Worm (Caenorhabditis elegans) whole organism, young adult: ENCODE data around the gene mdf-2.

Source experiments
- B0035.1 ChIP-seq: sonication (generic microtip); optimal IDR thresholded peaks from 2 replicates; lab custom pipeline; 2016; ENCODE audit warnings: missing genetic modification characterization, mild to moderate bottlenecking, missing compliant biosample characterization, missing genotype, missing genetic modification reagents
- B0336.3 ChIP-seq: fragments of 200-800 bp; sonication (Bioruptor generic); IDR thresholded peaks from 2 replicates; pipeline ENCODE4 v1.3.6; 2022; ENCODE audit warnings: missing genetic modification characterization, missing compliant biosample characterization
- C17E4.6 ChIP-seq: fragments of 200-800 bp; sonication (Bioruptor generic); IDR thresholded peaks from 2 replicates; pipeline ENCODE4 v1.3.6; 2022; ENCODE audit warnings: missing genetic modification reagents, missing genetic modification characterization, missing compliant biosample characterization
- D2030.7 ChIP-seq: fragments of 200-800 bp; sonication (Bioruptor generic); IDR thresholded peaks from 2 replicates; pipeline ENCODE4 v1.3.6; 2022; ENCODE audit warnings: missing genetic modification reagents, missing genetic modification characterization, missing compliant biosample characterization
- F10E7.11 ChIP-seq: sonication (generic microtip); optimal IDR thresholded peaks from 2 replicates; lab custom pipeline; 2017; ENCODE audit warnings: mild to moderate bottlenecking, missing genetic modification characterization, moderate library complexity, missing compliant biosample characterization
- F23B12.7 ChIP-seq: sonication (generic microtip); optimal IDR thresholded peaks from 2 replicates; lab custom pipeline; 2017; ENCODE audit warnings: missing genetic modification characterization, mild to moderate bottlenecking, missing compliant biosample characterization, antibody characterized with exemption, moderate library complexity; ENCODE audit not compliant: insufficient read depth
- F33H1.4 ChIP-seq: fragments of 200-800 bp; sonication (Bioruptor generic); IDR thresholded peaks from 2 replicates; pipeline ENCODE4 v1.3.6; 2022; ENCODE audit warnings: missing genetic modification reagents, missing genetic modification characterization, missing compliant biosample characterization
- F52B5.7 ChIP-seq: sonication (generic microtip); optimal IDR thresholded peaks from 2 replicates; lab custom pipeline; 2016; ENCODE audit warnings: mild to moderate bottlenecking, missing genetic modification characterization, missing compliant biosample characterization
- F57C9.4 ChIP-seq: sonication (generic microtip); optimal IDR thresholded peaks from 2 replicates; lab custom pipeline; 2017; ENCODE audit warnings: mild to moderate bottlenecking, missing genetic modification characterization, missing compliant biosample characterization
- Y67H2A.10 ChIP-seq: fragments of 200-800 bp; sonication (Bioruptor generic); conservative IDR thresholded peaks from 2 replicates; pipeline ENCODE4 v1.3.6; 2022; ENCODE audit warnings: missing genetic modification reagents, missing genetic modification characterization, missing compliant biosample characterization
- Y79H2A.3 ChIP-seq: fragments of 200-800 bp; sonication (Bioruptor generic); conservative IDR thresholded peaks from 2 replicates; pipeline ENCODE4 v1.3.6; 2022; ENCODE audit warnings: missing genetic modification reagents, missing genetic modification characterization, missing compliant biosample characterization
- Y95B8A.8 ChIP-seq: fragments of 200-800 bp; sonication (Bioruptor generic); IDR thresholded peaks from 2 replicates; pipeline ENCODE4 v1.3.6; 2022; ENCODE audit warnings: missing genetic modification reagents, missing genetic modification characterization, missing compliant biosample characterization
- cebp-1 ChIP-seq, 2 experiments: fragments of 200-800 bp in 1 of 2; sonication (Bioruptor generic) in 1 of 2; sonication (generic microtip) in 1 of 2; IDR thresholded peaks in 1 of 2; optimal IDR thresholded peaks in 1 of 2; 2 replicates each; pipeline versions ENCODE4 v1.3.6 to Lab custom; 2017 to 2022; ENCODE audit warnings: missing compliant biosample characterization in 2 of 2, missing genetic modification characterization in 2 of 2, mild to moderate bottlenecking in 1 of 2, missing genetic modification reagents in 1 of 2, moderate library complexity in 1 of 2
- cebp-2 ChIP-seq: fragments of 200-800 bp; sonication (Bioruptor generic); IDR thresholded peaks from 2 replicates; pipeline ENCODE4 v1.3.6; 2022; ENCODE audit warnings: missing genetic modification characterization, missing compliant biosample characterization
- ceh-40 ChIP-seq: fragments of 200-800 bp; sonication (Bioruptor generic); IDR thresholded peaks from 2 replicates; pipeline ENCODE4 v1.3.6; 2022; ENCODE audit warnings: missing genetic modification characterization, missing compliant biosample characterization
- ceh-79 ChIP-seq: sonication (generic microtip); optimal IDR thresholded peaks from 2 replicates; lab custom pipeline; 2017; ENCODE audit warnings: mild to moderate bottlenecking, missing genetic modification characterization, missing compliant biosample characterization
- die-1 ChIP-seq: sonication (generic microtip); optimal IDR thresholded peaks from 2 replicates; lab custom pipeline; 2016; ENCODE audit warnings: missing genotype, mild to moderate bottlenecking, missing genetic modification characterization, missing compliant biosample characterization
- dox-1 ChIP-seq: fragments of 200-800 bp; sonication (Bioruptor generic); IDR thresholded peaks from 2 replicates; pipeline ENCODE4 v1.3.6; 2022; ENCODE audit warnings: missing genetic modification reagents, missing genetic modification characterization, missing compliant biosample characterization
- dpl-1 ChIP-seq: fragments of 150-350 bp; optimal IDR thresholded peaks from 2 replicates; lab custom pipeline; 2014; ENCODE audit warnings: missing biosample characterization, missing genetic modification reagents, missing genetic modification characterization
- ets-4 ChIP-seq: fragments of 200-800 bp; sonication (Bioruptor generic); optimal IDR thresholded peaks from 2 replicates; lab custom pipeline; 2018; ENCODE audit warnings: mild to moderate bottlenecking, missing genetic modification characterization, missing compliant biosample characterization
- fkh-3 ChIP-seq: sonication (generic microtip); optimal IDR thresholded peaks from 2 replicates; lab custom pipeline; 2016; ENCODE audit warnings: mild to moderate bottlenecking, missing genetic modification characterization, missing compliant biosample characterization
- hmg-1.2 ChIP-seq: fragments of 200-800 bp; sonication (Bioruptor generic); IDR thresholded peaks from 2 replicates; pipeline ENCODE4 v1.3.6; 2022; ENCODE audit warnings: missing genetic modification reagents, missing genetic modification characterization, missing compliant biosample characterization
- hmg-20 ChIP-seq: fragments of 200-800 bp; sonication (Bioruptor generic); IDR thresholded peaks from 2 replicates; pipeline ENCODE4 v1.3.6; 2022; ENCODE audit warnings: missing genetic modification reagents, missing genetic modification characterization, missing compliant biosample characterization
- hrde-1 ChIP-seq: sonication (generic microtip); optimal IDR thresholded peaks from 2 replicates; lab custom pipeline; 2016; ENCODE audit warnings: missing genetic modification characterization, mild to moderate bottlenecking, missing compliant biosample characterization, moderate library complexity, missing genotype, missing genetic modification reagents, borderline replicate concordance
- lin-26 ChIP-seq: fragments of 200-800 bp; sonication (Bioruptor generic); IDR thresholded peaks from 2 replicates; pipeline ENCODE4 v1.3.6; 2022; ENCODE audit warnings: missing genetic modification reagents, missing genetic modification characterization, missing compliant biosample characterization
- lin-54 ChIP-seq: fragments of 200-800 bp; sonication (Bioruptor generic); optimal IDR thresholded peaks from 2 replicates; lab custom pipeline; 2018; ENCODE audit warnings: mild to moderate bottlenecking, missing genetic modification characterization, missing compliant biosample characterization
- madf-3 ChIP-seq: fragments of 200-800 bp; sonication (Bioruptor generic); IDR thresholded peaks from 2 replicates; pipeline ENCODE4 v1.3.6; 2022; ENCODE audit warnings: missing genetic modification reagents, missing genetic modification characterization, missing compliant biosample characterization
- madf-6 ChIP-seq: fragments of 200-800 bp; sonication (Bioruptor generic); IDR thresholded peaks from 2 replicates; pipeline ENCODE4 v1.3.6; 2022; ENCODE audit warnings: missing genetic modification reagents, missing genetic modification characterization, missing compliant biosample characterization
- mcd-1 ChIP-seq: fragments of 200-800 bp; sonication (Bioruptor generic); IDR thresholded peaks from 2 replicates; pipeline ENCODE4 v1.3.6; 2022; ENCODE audit warnings: missing genetic modification reagents, missing genetic modification characterization, missing compliant biosample characterization
- mes-4 ChIP-seq: sonication (generic microtip); optimal IDR thresholded peaks from 2 replicates; lab custom pipeline; 2016; ENCODE audit warnings: missing genotype, missing genetic modification characterization, missing compliant biosample characterization
- mxl-1 ChIP-seq: sonication (generic microtip); optimal IDR thresholded peaks from 2 replicates; lab custom pipeline; 2016; ENCODE audit warnings: missing genetic modification characterization, missing compliant biosample characterization
- nfyb-1 ChIP-seq: fragments of 200-800 bp; sonication (Bioruptor generic); IDR thresholded peaks from 2 replicates; pipeline ENCODE4 v1.3.6; 2022; ENCODE audit warnings: missing genetic modification reagents, missing genetic modification characterization, missing compliant biosample characterization
- nhr-120 ChIP-seq: fragments of 200-800 bp; sonication (Bioruptor generic); IDR thresholded peaks from 2 replicates; pipeline ENCODE4 v1.3.6; 2022; ENCODE audit warnings: missing genetic modification characterization, missing compliant biosample characterization
- nhr-179 ChIP-seq: sonication (generic microtip); optimal IDR thresholded peaks from 2 replicates; lab custom pipeline; 2016; ENCODE audit warnings: mild to moderate bottlenecking, missing genetic modification characterization, missing compliant biosample characterization
- nhr-90 ChIP-seq: sonication (generic microtip); optimal IDR thresholded peaks from 2 replicates; lab custom pipeline; 2016; ENCODE audit warnings: missing genotype, mild to moderate bottlenecking, missing genetic modification characterization, missing compliant biosample characterization
- rec-8 ChIP-seq, 2 experiments: sonication (generic microtip); optimal IDR thresholded peaks; 2 replicates each; lab custom pipeline; 2016; ENCODE audit warnings: mild to moderate bottlenecking in 2 of 2, missing genetic modification characterization in 2 of 2, missing genetic modification reagents in 2 of 2, missing genotype in 2 of 2, missing biosample characterization in 1 of 2, missing compliant biosample characterization in 1 of 2, moderate library complexity in 1 of 2
- rpc-1 ChIP-seq, 2 experiments: fragments of 150-350 bp in 1 of 2; sonication (generic microtip) in 1 of 2; optimal IDR thresholded peaks; 2 replicates each; lab custom pipeline; 2014 to 2018; ENCODE audit warnings: missing biosample characterization in 1 of 2, missing genetic modification characterization in 1 of 2, missing genetic modification reagents in 1 of 2, missing genotype in 1 of 2
- snpc-1.3 ChIP-seq: sonication (generic microtip); optimal IDR thresholded peaks from 2 replicates; lab custom pipeline; 2017; ENCODE audit warnings: missing genetic modification characterization, mild to moderate bottlenecking, missing compliant biosample characterization, antibody characterized with exemption, moderate library complexity, missing genotype, missing genetic modification reagents; ENCODE audit not compliant: insufficient read depth
- somi-1 ChIP-seq: fragments of 200-800 bp; sonication (Bioruptor generic); optimal IDR thresholded peaks from 2 replicates; lab custom pipeline; 2018; ENCODE audit warnings: mild to moderate bottlenecking, missing genetic modification characterization, missing compliant biosample characterization
- tbx-9 ChIP-seq: sonication (generic microtip); optimal IDR thresholded peaks from 2 replicates; lab custom pipeline; 2016; ENCODE audit warnings: borderline replicate concordance, missing genetic modification characterization, inconsistent platforms, missing compliant biosample characterization
- unc-130 ChIP-seq: sonication (generic microtip); optimal IDR thresholded peaks from 2 replicates; lab custom pipeline; 2016; ENCODE audit warnings: missing genetic modification reagents, missing genetic modification characterization, missing compliant biosample characterization
- zfh-2 ChIP-seq: fragments of 200-800 bp; sonication (Bioruptor generic); conservative IDR thresholded peaks from 2 replicates; pipeline ENCODE4 v1.3.6; 2022; ENCODE audit warnings: missing genetic modification reagents, missing genetic modification characterization, missing compliant biosample characterization
- zim-3 ChIP-seq: sonication (generic microtip); optimal IDR thresholded peaks from 2 replicates; lab custom pipeline; 2017; ENCODE audit warnings: mild to moderate bottlenecking, missing genetic modification characterization, moderate library complexity, missing compliant biosample characterization
- ztf-18 ChIP-seq: sonication (generic microtip); optimal IDR thresholded peaks from 2 replicates; lab custom pipeline; 2016; ENCODE audit warnings: missing genotype, mild to moderate bottlenecking, missing genetic modification characterization, missing compliant biosample characterization

mdf-2 gene

DNA sequence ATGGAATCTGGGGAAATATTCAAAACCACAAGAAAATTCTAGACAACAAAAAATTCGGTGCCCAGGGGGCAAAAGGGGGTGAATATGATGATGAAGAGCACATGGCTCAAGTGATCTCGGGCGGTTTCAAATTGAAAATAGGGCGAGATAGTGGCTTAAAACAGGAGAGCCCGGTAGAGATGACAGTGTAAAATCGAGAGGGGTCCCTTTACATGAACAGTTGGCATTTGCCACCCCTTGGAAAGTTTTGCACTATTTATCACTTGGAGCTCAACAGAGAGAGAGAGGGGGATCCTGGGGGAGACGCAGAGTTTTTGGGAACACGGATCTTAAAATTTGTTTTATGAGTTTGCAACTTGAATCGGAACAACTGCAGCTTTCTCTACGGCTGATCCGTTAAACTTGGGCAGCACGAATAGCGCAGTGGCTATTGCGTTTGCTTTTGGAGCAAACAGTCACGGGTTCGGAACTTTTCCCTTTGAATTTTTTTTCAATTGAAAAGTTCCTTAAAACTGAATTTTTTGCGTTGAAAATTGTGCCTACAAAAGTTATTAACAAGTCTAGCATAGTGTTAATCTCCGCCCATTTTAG lies 24.6 kb upstream of the mdf-2 start (continued):
- TF ChIP-seq zim-3 (tag; lab: Kevin White, UChicago) (peak; percentile 22), lin-54 (GFP tag; lab: Kevin White, UChicago) (peak; percentile 51), cebp-2 (GFP tag; lab: Robert Waterston, UW) (peak; percentile 40; the same call in 1 of the 2 replicates), Y79H2A.3 (GFP tag; lab: Robert Waterston, UW) (no peak), mxl-1 (tag; lab: Kevin White, UChicago) (peak; percentile 21), rec-8 (tag; optimal IDR thresholded peaks at IDR 0.05; lab: Kevin White, UChicago) (peak in 1 of 2 experiments; percentile 41), F23B12.7 (tag; lab: Kevin White, UChicago) (no peak), nfyb-1 (GFP tag; lab: Robert Waterston, UW) (no peak; the same call in 1 of the 2 replicates), die-1 (tag; lab: Kevin White, UChicago) (peak; percentile 65), ceh-40 (GFP tag; lab: Robert Waterston, UW) (0 out of 2 replicates have a peak, but pooled peaks have one; percentile 46), nhr-179 (tag; lab: Kevin White, UChicago) (no peak), hmg-1.2 (peak; percentile 59), ets-4 (GFP tag; lab: Kevin White, UChicago) (no peak), rpc-1 (optimal IDR thresholded peaks at IDR 0.05; lab: Kevin White, UChicago) (peak; percentile 69), rpc-1 (tag; optimal IDR thresholded peaks at IDR 0.05; lab: Kevin White, UChicago) (peak; percentile 77), ztf-18 (tag; lab: Kevin White, UChicago) (peak; percentile 31), lin-26 (peak; percentile 84), madf-6 (GFP tag; lab: Robert Waterston, UW) (peak; percentile 33; the same call in 1 of the 2 replicates), mes-4 (peak; percentile 19), F33H1.4 (GFP tag; lab: Robert Waterston, UW) (no peak), dpl-1 (GFP tag; lab: Kevin White, UChicago) (no peak), dox-1 (peak; percentile 29; the same call in 1 of the 2 replicates), F52B5.7 (tag; lab: Kevin White, UChicago) (no peak), B0035.1 (tag; lab: Kevin White, UChicago) (no peak), madf-3 (GFP tag; lab: Robert Waterston, UW) (0 out of 2 replicates have a peak, but pooled peaks have one; percentile 69), nhr-90 (tag; lab: Kevin White, UChicago) (peak; percentile 9), cebp-1 (GFP tag; IDR thresholded peaks at IDR 0.05; lab: Robert Waterston, UW) (no peak), cebp-1 (tag; optimal IDR thresholded peaks at IDR 0.05; lab: Kevin White, UChicago) (peak; percentile 10), ceh-79 (tag; lab: Kevin White, UChicago) (peak; percentile 23), fkh-3 (no peak), B0336.3 (GFP tag; lab: Robert Waterston, UW) (no peak), mcd-1 (peak; percentile 38; the same call in 1 of the 2 replicates), snpc-1.3 (tag; lab: Kevin White, UChicago) (peak; percentile 44)

DNA sequence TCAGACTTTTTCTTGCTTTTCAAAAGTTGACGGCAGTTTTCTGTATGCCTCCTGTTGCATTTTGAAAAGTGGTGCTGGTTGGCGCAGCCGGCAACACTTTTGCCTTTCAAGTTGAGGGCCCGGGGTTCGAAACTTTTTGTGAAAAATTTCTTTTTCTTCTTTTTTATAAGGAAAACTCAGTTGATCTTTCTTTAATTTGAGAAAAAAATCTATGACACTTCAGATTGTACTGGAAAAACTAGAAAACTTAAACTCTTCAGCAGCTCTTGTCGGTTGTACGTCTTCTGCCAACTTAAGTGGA lies 23.9 kb upstream of the mdf-2 start:
- TF ChIP-seq nhr-90 (tag; lab: Kevin White, UChicago), result peak; percentile 68
- peak; percentile 16 for TF ChIP-seq zim-3 (tag; lab: Kevin White, UChicago)
- no peak for TF ChIP-seq somi-1 (GFP tag; lab: Kevin White, UChicago)
- TF ChIP-seq D2030.7 (GFP tag; lab: Robert Waterston, UW), result peak; percentile 30; the same call in 1 of the 2 replicates
- no peak for TF ChIP-seq Y67H2A.10 (GFP tag; lab: Robert Waterston, UW)
- TF ChIP-seq ztf-18 (tag; lab: Kevin White, UChicago), result peak; percentile 59
- TF ChIP-seq hrde-1 (tag; lab: Kevin White, UChicago), result peak; percentile 24
- TF ChIP-seq B0336.3 (GFP tag; lab: Robert Waterston, UW), result no peak
- no peak for TF ChIP-seq hmg-20 (GFP tag; lab: Robert Waterston, UW)
- no peak for TF ChIP-seq mes-4
- TF ChIP-seq nhr-120, result no peak
- TF ChIP-seq Y95B8A.8 (GFP tag; lab: Robert Waterston, UW), result no peak
- 0 out of 2 replicates have a peak, but pooled peaks have one; percentile 65 for TF ChIP-seq cebp-2 (GFP tag; lab: Robert Waterston, UW)
- TF ChIP-seq tbx-9 (tag; lab: Kevin White, UChicago), result no peak
- no peak for TF ChIP-seq madf-6 (GFP tag; lab: Robert Waterston, UW)
- no peak for TF ChIP-seq fkh-3
- TF ChIP-seq F57C9.4 (tag; lab: Kevin White, UChicago), result no peak
- TF ChIP-seq F33H1.4 (GFP tag; lab: Robert Waterston, UW), result 0 out of 2 replicates have a peak, but pooled peaks have one; percentile 18
- no peak for TF ChIP-seq unc-130 (GFP tag; lab: Kevin White, UChicago)
- TF ChIP-seq F10E7.11, result no peak
- TF ChIP-seq zfh-2 (GFP tag; lab: Robert Waterston, UW), result no peak
- TF ChIP-seq C17E4.6 (GFP tag; lab: Robert Waterston, UW), result no peak; the same call in 1 of the 2 replicates
- peak; percentile 94 for TF ChIP-seq die-1 (tag; lab: Kevin White, UChicago)
